Fruit fly (Drosophila melanogaster) S2 (cell line): Measurements from ENCODE around the gene Edg78E.

Experiments used
- CG8478 ChIP-seq: fragments of >200 bp; optimal IDR thresholded peaks from 2 replicates; lab custom pipeline; 2018
- CTCF ChIP-seq, 2 experiments: fragments of >200 bp; optimal IDR thresholded peaks; 2 replicates each; lab custom pipeline; 2018

dm6 chr3L:21284720-21285638 is 12.6 kb downstream of the Edg78E start:
- TF ChIP-seq CG8478 (lab: Kevin White, UChicago) (no peak), CTCF (optimal IDR thresholded peaks at IDR 0.05; lab: Kevin White, UChicago) (no peak)
